Worm (Caenorhabditis elegans) whole organism, L1 larva: Measurements from ENCODE around the gene C27H6.8.

ENCODE experiments used
- jun-1 ChIP-seq: fragments of 150-350 bp; optimal IDR thresholded peaks from 2 replicates; lab custom pipeline; 2014; ENCODE audit warnings: missing biosample characterization, missing genetic modification reagents, missing genetic modification characterization
- mab-9 ChIP-seq: fragments of 200-800 bp; sonication (Bioruptor generic); IDR thresholded peaks from 2 replicates; pipeline ENCODE4 v1.3.6; 2022; ENCODE audit warnings: missing genetic modification reagents, missing genetic modification characterization, missing compliant biosample characterization
- mep-1 ChIP-seq: fragments of 150-350 bp; optimal IDR thresholded peaks from 2 replicates; lab custom pipeline; 2014; ENCODE audit warnings: missing biosample characterization, missing genetic modification characterization
- nhr-12 ChIP-seq: sonication (generic microtip); optimal IDR thresholded peaks from 2 replicates; lab custom pipeline; 2017; ENCODE audit warnings: missing biosample characterization, missing genetic modification characterization
- nhr-71 ChIP-seq: sonication (generic microtip); optimal IDR thresholded peaks from 2 replicates; lab custom pipeline; 2016; ENCODE audit warnings: mild to moderate bottlenecking, missing genetic modification characterization, moderate library complexity, missing compliant biosample characterization
- skn-1 ChIP-seq: fragments of 150-350 bp; optimal IDR thresholded peaks from 2 replicates; lab custom pipeline; 2014; ENCODE audit warnings: missing biosample characterization, missing genetic modification characterization

- TF ChIP-seq jun-1 = no peak
- no peak for TF ChIP-seq mep-1 (tag; lab: Kevin White, UChicago)
- TF ChIP-seq mab-9 (GFP tag; lab: Robert Waterston, UW) = no peak
- no peak for TF ChIP-seq nhr-12 (tag; lab: Kevin White, UChicago)
- TF ChIP-seq skn-1 (tag; lab: Kevin White, UChicago) = no peak
- TF ChIP-seq nhr-71 = peak; percentile 46
These were observed 2.2 kb downstream of the C27H6.8 start for ce11 chrV:9985227-9985864.
